Worm (Caenorhabditis elegans) whole organism, early embryonic: ENCODE results near the gene cest-5.1.

Source experiments
- B0310.2 ChIP-seq: sonication (generic microtip); optimal IDR thresholded peaks from 2 replicates; lab custom pipeline; 2016; ENCODE audit warnings: mild to moderate bottlenecking, missing genetic modification characterization, missing compliant biosample characterization
- F13C5.2 ChIP-seq: sonication (generic microtip); optimal IDR thresholded peaks from 2 replicates; lab custom pipeline; 2017; ENCODE audit warnings: mild to moderate bottlenecking, missing genetic modification characterization, inconsistent platforms, missing compliant biosample characterization
- aly-1 ChIP-seq: sonication (generic microtip); optimal IDR thresholded peaks from 2 replicates; lab custom pipeline; 2016; ENCODE audit warnings: missing genetic modification characterization, missing compliant biosample characterization
- ama-1 ChIP-seq: fragments of 150-350 bp; optimal IDR thresholded peaks from 2 replicates; lab custom pipeline; 2014
- ceh-13 ChIP-seq: fragments of 200-800 bp; sonication (Bioruptor generic); optimal IDR thresholded peaks from 2 replicates; lab custom pipeline; 2018; ENCODE audit warnings: mild to moderate bottlenecking, missing genetic modification characterization, missing compliant biosample characterization
- flt-1 ChIP-seq: fragments of 200-800 bp; sonication (Bioruptor generic); IDR thresholded peaks from 2 replicates; pipeline ENCODE4 v1.3.6; 2022; ENCODE audit warnings: missing genetic modification characterization, missing compliant biosample characterization
- hmbx-1 ChIP-seq: sonication (generic microtip); optimal IDR thresholded peaks from 2 replicates; lab custom pipeline; 2016; ENCODE audit warnings: mild to moderate bottlenecking, missing genetic modification characterization, missing compliant biosample characterization
- hnd-1 ChIP-seq: sonication (generic microtip); optimal IDR thresholded peaks from 2 replicates; lab custom pipeline; 2016; ENCODE audit warnings: missing genetic modification characterization, missing compliant biosample characterization
- pes-1 ChIP-seq: fragments of 200-800 bp; sonication (Bioruptor generic); IDR thresholded peaks from 2 replicates; pipeline ENCODE4 v1.3.6; 2022; ENCODE audit warnings: missing genetic modification reagents, missing genetic modification characterization, missing compliant biosample characterization
- sea-1 ChIP-seq: fragments of 200-800 bp; sonication (Bioruptor generic); conservative IDR thresholded peaks from 2 replicates; pipeline ENCODE4 v1.3.6; 2022; ENCODE audit warnings: missing genetic modification characterization, missing compliant biosample characterization
- tra-4 ChIP-seq: sonication (generic microtip); optimal IDR thresholded peaks from 2 replicates; lab custom pipeline; 2017; ENCODE audit warnings: missing genetic modification characterization, missing compliant biosample characterization

DNA sequence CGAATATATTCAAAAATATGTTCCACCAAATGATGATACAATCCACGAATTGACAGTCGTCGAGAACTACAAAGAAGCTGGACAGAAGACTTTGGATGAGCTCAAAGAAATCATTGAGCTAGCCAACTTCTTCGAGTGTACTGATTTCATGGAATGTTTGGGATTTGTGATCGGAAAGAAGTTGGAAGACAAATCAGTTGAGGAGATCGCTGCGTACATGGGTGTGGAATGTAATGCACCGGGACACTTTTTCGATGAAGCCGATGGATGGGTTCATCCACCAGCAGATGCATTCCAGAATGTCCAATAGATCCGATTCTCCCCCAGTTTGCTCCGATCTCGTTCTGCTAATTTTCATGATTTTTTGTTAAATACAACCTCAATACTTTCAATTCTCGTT lies 28.0 kb downstream of the cest-5.1 start:
- TF ChIP-seq ceh-13 (GFP tag; lab: Kevin White, UChicago) (no peak), ama-1 (lab: Kevin White, UChicago) (no peak), B0310.2 (tag; lab: Kevin White, UChicago) (no peak), F13C5.2 (tag; lab: Kevin White, UChicago) (no peak), hmbx-1 (tag; lab: Kevin White, UChicago) (no peak), flt-1 (GFP tag; lab: Robert Waterston, UW) (no peak), tra-4 (no peak), sea-1 (GFP tag; lab: Robert Waterston, UW) (no peak), aly-1 (no peak), pes-1 (GFP tag; lab: Robert Waterston, UW) (no peak), hnd-1 (no peak)
